Fruit fly (Drosophila melanogaster): ENCODE measurements around the gene CG14881.

DNA sequence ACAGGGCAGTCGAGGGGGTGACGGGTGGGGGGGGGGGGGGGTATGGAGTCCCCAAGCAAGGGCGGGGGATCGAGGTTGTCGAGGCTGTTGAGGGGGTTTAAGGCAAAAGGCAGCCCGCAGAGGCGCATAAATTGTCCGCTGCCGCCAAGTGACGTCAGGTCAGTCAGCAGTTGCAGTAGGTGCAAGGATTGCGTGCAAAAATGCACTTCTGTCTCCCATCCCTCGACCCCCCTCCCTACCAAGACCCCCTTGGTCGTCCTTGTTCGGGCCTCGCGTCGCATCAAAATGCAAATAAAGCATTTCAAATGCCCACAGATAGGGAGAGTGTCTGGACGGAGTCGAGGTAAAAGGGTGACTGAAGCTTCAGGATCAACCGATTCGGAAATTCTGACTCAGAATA is 18.2 kb upstream of the CG14881 start:
- TF ChIP-seq CG11294 (GFP tag; IDR thresholded peaks at IDR 0.05) = no peak
- TF ChIP-seq acj6 (GFP tag; optimal IDR thresholded peaks at IDR 0.05) = no peak
- no peak for TF ChIP-seq Blimp-1 (GFP tag; optimal IDR thresholded peaks at IDR 0.05)
- no peak for TF ChIP-seq CG6163 (GFP tag; IDR thresholded peaks at IDR 0.05)
- no peak for TF ChIP-seq CG10669 (GFP tag; optimal IDR thresholded peaks at IDR 0.05)
- TF ChIP-seq Gug (GFP tag; IDR thresholded peaks at IDR 0.05) = no peak
- no peak for TF ChIP-seq vri (GFP tag; optimal IDR thresholded peaks at IDR 0.05)
- TF ChIP-seq lz (GFP tag; optimal IDR thresholded peaks at IDR 0.05) = no peak
- TF ChIP-seq CG32006 (GFP tag; optimal IDR thresholded peaks at IDR 0.05) = no peak
- TF ChIP-seq CG11762 (GFP tag; optimal IDR thresholded peaks at IDR 0.05; ENCODE audit: insufficient read depth) = no peak
- no peak for TF ChIP-seq CG7368 (GFP tag; optimal IDR thresholded peaks at IDR 0.05)
- TF ChIP-seq CG8319 (GFP tag; optimal IDR thresholded peaks at IDR 0.05) = no peak

Data from whole organism, prepupa.